Worm (Caenorhabditis elegans) whole organism, L4 larva: ENCODE results near the gene srw-77.

ENCODE experiments used
- egl-27 ChIP-seq: sonication (generic microtip); optimal IDR thresholded peaks from 3 replicates; lab custom pipeline; 2017; ENCODE audit warnings: missing biosample characterization, missing genetic modification reagents, missing genetic modification characterization
- lin-29 ChIP-seq: fragments of 200-800 bp; sonication (Bioruptor generic); IDR thresholded peaks from 2 replicates; pipeline ENCODE4 v1.3.6; 2022; ENCODE audit warnings: missing genetic modification reagents, missing genetic modification characterization, missing compliant biosample characterization
- nhr-48 ChIP-seq: sonication (generic microtip); optimal IDR thresholded peaks from 2 replicates; lab custom pipeline; 2016; ENCODE audit warnings: mild to moderate bottlenecking, missing genetic modification characterization, missing compliant biosample characterization
- nhr-6 ChIP-seq: fragments of 150-350 bp; optimal IDR thresholded peaks from 2 replicates; lab custom pipeline; 2014; ENCODE audit warnings: missing biosample characterization, missing genetic modification characterization
- pha-4 ChIP-seq, 2 experiments: fragments of 150-350 bp in 1 of 2; fragments of 200-800 bp in 1 of 2; sonication (Bioruptor generic) in 1 of 2; IDR thresholded peaks in 1 of 2; optimal IDR thresholded peaks in 1 of 2; 2 replicates each; pipeline versions ENCODE4 v1.3.6 to Lab custom; 2014 to 2022; ENCODE audit warnings: missing genetic modification characterization in 2 of 2, missing genetic modification reagents in 2 of 2, missing biosample characterization in 1 of 2, missing compliant biosample characterization in 1 of 2

- no peak for TF ChIP-seq nhr-48 (tag; lab: Kevin White, UChicago)
- no peak for TF ChIP-seq nhr-6 (tag; lab: Kevin White, UChicago)
- TF ChIP-seq egl-27 (tag; lab: Kevin White, UChicago) = no peak
- no peak for TF ChIP-seq lin-29 (GFP tag; lab: Robert Waterston, UW)
- no peak for TF ChIP-seq pha-4 (GFP tag; IDR thresholded peaks at IDR 0.05; lab: Robert Waterston, UW)
- TF ChIP-seq pha-4 (tag; optimal IDR thresholded peaks at IDR 0.05; lab: Kevin White, UChicago) = no peak
These were observed 30.9 kb upstream of the srw-77 start for ce11 chrV:16674399-16674798.
